Worm (Caenorhabditis elegans) whole organism, L2 larva: ENCODE data around the gene F16B12.7.

Experiments used
- ama-1 ChIP-seq: fragments of 150-350 bp; optimal IDR thresholded peaks from 2 replicates; lab custom pipeline; 2018; ENCODE audit warnings: inconsistent platforms
- elt-1 ChIP-seq: fragments of 150-350 bp; optimal IDR thresholded peaks from 2 replicates; lab custom pipeline; 2014; ENCODE audit warnings: missing biosample characterization, missing genetic modification characterization
- lin-39 ChIP-seq: fragments of 150-350 bp; optimal IDR thresholded peaks from 2 replicates; lab custom pipeline; 2014; ENCODE audit warnings: missing biosample characterization, missing genetic modification reagents, missing genetic modification characterization
- nhr-11 ChIP-seq: fragments of 150-350 bp; optimal IDR thresholded peaks from 2 replicates; lab custom pipeline; 2014; ENCODE audit warnings: missing biosample characterization, missing genetic modification characterization
- nhr-23 ChIP-seq: fragments of 150-350 bp; optimal IDR thresholded peaks from 2 replicates; lab custom pipeline; 2014; ENCODE audit warnings: missing biosample characterization, missing genetic modification reagents, missing genetic modification characterization
- nhr-237 ChIP-seq: fragments of 150-350 bp; optimal IDR thresholded peaks from 2 replicates; lab custom pipeline; 2014; ENCODE audit warnings: missing biosample characterization, missing genetic modification characterization
- nhr-25 ChIP-seq: fragments of 150-350 bp; sonication (generic microtip); optimal IDR thresholded peaks from 3 replicates; lab custom pipeline; 2014; ENCODE audit warnings: missing biosample characterization, missing genetic modification characterization
- nhr-6 ChIP-seq: fragments of 150-350 bp; optimal IDR thresholded peaks from 2 replicates; lab custom pipeline; 2014; ENCODE audit warnings: missing biosample characterization, missing genetic modification characterization
- sem-4 ChIP-seq: fragments of 150-350 bp; optimal IDR thresholded peaks from 2 replicates; lab custom pipeline; 2014; ENCODE audit warnings: missing biosample characterization, missing genetic modification reagents, missing genetic modification characterization
- zag-1 ChIP-seq: fragments of 150-350 bp; optimal IDR thresholded peaks from 2 replicates; lab custom pipeline; 2014; ENCODE audit warnings: missing biosample characterization, missing genetic modification characterization
- ztf-11 ChIP-seq: sonication (generic microtip); optimal IDR thresholded peaks from 2 replicates; lab custom pipeline; 2017; ENCODE audit warnings: missing biosample characterization, missing genetic modification characterization

DNA sequence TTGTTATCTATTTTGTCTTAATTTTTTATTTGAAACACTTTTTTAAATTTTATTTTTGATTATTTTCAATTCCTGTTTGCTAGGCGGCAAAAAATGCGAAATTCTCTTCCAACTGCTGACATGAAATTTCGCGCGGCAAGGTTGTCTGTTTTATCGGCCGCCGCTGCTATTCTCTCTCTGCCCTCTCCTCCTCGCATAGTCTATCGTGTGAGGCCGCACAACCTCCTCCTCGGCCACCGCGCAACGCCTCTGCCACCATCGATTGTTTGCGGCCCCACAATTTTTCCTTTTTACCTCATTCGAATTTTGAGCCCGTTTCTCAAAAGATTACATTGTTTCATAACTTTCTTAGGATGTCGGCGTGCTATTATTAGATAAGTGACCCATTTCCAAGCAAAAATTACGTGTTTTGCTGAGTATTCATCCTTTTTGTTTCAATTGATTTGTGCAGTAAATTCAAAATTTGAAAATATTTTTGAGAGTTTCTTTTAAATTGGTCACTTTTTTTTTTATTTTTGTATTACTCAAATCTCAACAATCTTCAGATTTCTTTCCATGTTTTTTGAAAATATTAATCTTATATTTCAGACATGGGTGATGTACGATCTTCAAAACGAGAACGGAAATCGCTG, 19.1 kb downstream of the F16B12.7 start, which contains the start of gene F28H6.4:
- TF ChIP-seq zag-1 (no peak), nhr-25 (tag; lab: Kevin White, UChicago) (no peak), nhr-11 (tag; lab: Kevin White, UChicago) (no peak), elt-1 (tag; lab: Kevin White, UChicago) (no peak), lin-39 (tag; lab: Kevin White, UChicago) (no peak), nhr-23 (tag; lab: Kevin White, UChicago) (no peak), nhr-6 (no peak), ztf-11 (tag; lab: Kevin White, UChicago) (no peak), ama-1 (lab: Kevin White, UChicago) (no peak), sem-4 (tag; lab: Kevin White, UChicago) (no peak), nhr-237 (tag; lab: Kevin White, UChicago) (no peak)
